Fruit fly (Drosophila melanogaster) whole organism, embryonic: Measurements from ENCODE around the gene CG31122.

ENCODE experiments used
- Antp ChIP-seq: fragments of 200-800 bp; sonication (Bioruptor generic); optimal IDR thresholded peaks from 3 replicates; lab custom pipeline; 2016; ENCODE audit warnings: missing biosample characterization, missing genetic modification characterization
- CG1024 ChIP-seq: fragments of 200-800 bp; sonication (Bioruptor generic); IDR thresholded peaks from 2 replicates; pipeline ENCODE4 v1.3.6; 2022; ENCODE audit warnings: missing biosample characterization, missing genetic modification characterization
- CG12071 ChIP-seq: fragments of 200-800 bp; sonication (Bioruptor generic); optimal IDR thresholded peaks from 3 replicates; lab custom pipeline; 2018; ENCODE audit warnings: missing biosample characterization, mild to moderate bottlenecking, missing genetic modification characterization
- CG12155 ChIP-seq: fragments of 200-800 bp; sonication (Bioruptor generic); optimal IDR thresholded peaks from 3 replicates; lab custom pipeline; 2016; ENCODE audit warnings: missing biosample characterization, missing genetic modification characterization
- CG14441 ChIP-seq: fragments of 200-800 bp; sonication (Bioruptor generic); IDR thresholded peaks from 2 replicates; pipeline ENCODE4 v1.3.6; 2022; ENCODE audit warnings: missing biosample characterization, missing genetic modification characterization
- CG14710 ChIP-seq: fragments of 200-800 bp; sonication (Bioruptor generic); optimal IDR thresholded peaks from 3 replicates; lab custom pipeline; 2019; ENCODE audit warnings: missing biosample characterization, mild to moderate bottlenecking, missing genetic modification characterization, moderate library complexity
- CG17328 ChIP-seq: fragments of 200-800 bp; sonication (Bioruptor generic); IDR thresholded peaks from 2 replicates; pipeline ENCODE4 v1.3.6; 2022; ENCODE audit warnings: missing biosample characterization, missing genetic modification characterization
- CG17568 ChIP-seq: fragments of 200-800 bp; sonication (Bioruptor generic); optimal IDR thresholded peaks from 2 replicates; lab custom pipeline; 2018; ENCODE audit warnings: missing biosample characterization, mild to moderate bottlenecking, missing genetic modification characterization, moderate library complexity
- CG17802 ChIP-seq: fragments of 200-800 bp; sonication (Bioruptor generic); optimal IDR thresholded peaks from 2 replicates; lab custom pipeline; 2018; ENCODE audit warnings: missing biosample characterization, mild to moderate bottlenecking, missing genetic modification characterization, moderate library complexity
- CG18599 ChIP-seq: fragments of 200-800 bp; sonication (Bioruptor generic); optimal IDR thresholded peaks from 3 replicates; lab custom pipeline; 2017; ENCODE audit warnings: missing biosample characterization, missing genetic modification characterization, mild to moderate bottlenecking, moderate library complexity, missing genetic modification reagents
- CG2199 ChIP-seq: fragments of 200-800 bp; sonication (Bioruptor generic); IDR thresholded peaks from 3 replicates; pipeline ENCODE4 v1.3.6; 2022; ENCODE audit warnings: missing biosample characterization, missing genetic modification characterization
- CG2202 ChIP-seq: fragments of 200-800 bp; sonication (Bioruptor generic); optimal IDR thresholded peaks from 2 replicates; lab custom pipeline; 2018; ENCODE audit warnings: missing biosample characterization, mild to moderate bottlenecking, missing genetic modification characterization
- CG3163 ChIP-seq: fragments of 200-800 bp; sonication (Bioruptor generic); optimal IDR thresholded peaks from 3 replicates; lab custom pipeline; 2016; ENCODE audit warnings: missing biosample characterization, missing genetic modification characterization
- CG3847 ChIP-seq: fragments of 200-800 bp; sonication (Bioruptor generic); IDR thresholded peaks from 2 replicates; pipeline ENCODE4 v1.3.6; 2022; ENCODE audit warnings: missing biosample characterization, missing genetic modification characterization
- CG43689 ChIP-seq: fragments of 200-800 bp; sonication (Bioruptor generic); IDR thresholded peaks from 2 replicates; pipeline ENCODE4 v1.3.6; 2022; ENCODE audit warnings: missing biosample characterization, missing genetic modification characterization
- CG4820 ChIP-seq: fragments of 200-800 bp; sonication (Bioruptor generic); optimal IDR thresholded peaks from 3 replicates; lab custom pipeline; 2016; ENCODE audit warnings: missing biosample characterization, missing genetic modification characterization
- CG6683 ChIP-seq: fragments of 200-800 bp; sonication (Bioruptor generic); optimal IDR thresholded peaks from 2 replicates; lab custom pipeline; 2017; ENCODE audit warnings: missing biosample characterization, mild to moderate bottlenecking, missing genetic modification characterization, missing genetic modification reagents
- CG7928 ChIP-seq: fragments of 200-800 bp; sonication (Bioruptor generic); optimal IDR thresholded peaks from 2 replicates; lab custom pipeline; 2017; ENCODE audit warnings: missing biosample characterization, mild to moderate bottlenecking, missing genetic modification characterization
- CG7963 ChIP-seq: fragments of 200-800 bp; sonication (Bioruptor generic); IDR thresholded peaks from 3 replicates; pipeline ENCODE4 v1.3.6; 2022; ENCODE audit warnings: missing biosample characterization, missing genetic modification characterization; ENCODE audit not compliant: partially characterized antibody
- CG8290 ChIP-seq, 3 experiments: fragments of 200-800 bp; sonication (Bioruptor generic); optimal IDR thresholded peaks; 2 replicates each; lab custom pipeline; 2016 to 2019; ENCODE audit warnings: missing biosample characterization in 3 of 3, missing genetic modification characterization in 3 of 3, mild to moderate bottlenecking in 2 of 3, moderate library complexity in 1 of 3
- Dll ChIP-seq: fragments of 200-800 bp; sonication (Bioruptor generic); IDR thresholded peaks from 4 replicates; pipeline ENCODE4 v1.3.6; 2022; ENCODE audit warnings: missing biosample characterization, missing genetic modification characterization; ENCODE audit not compliant: partially characterized antibody
- HLH3B ChIP-seq: fragments of 200-800 bp; sonication (Bioruptor generic); IDR thresholded peaks from 2 replicates; pipeline ENCODE4 v1.3.6; 2022; ENCODE audit warnings: missing biosample characterization, missing genetic modification characterization
- Hand ChIP-seq: fragments of 200-800 bp; sonication (Bioruptor generic); optimal IDR thresholded peaks from 2 replicates; lab custom pipeline; 2017; ENCODE audit warnings: mild to moderate bottlenecking, missing biosample characterization, missing genetic modification reagents, missing genetic modification characterization
- Hmr ChIP-seq: fragments of 200-800 bp; sonication (Bioruptor generic); optimal IDR thresholded peaks from 3 replicates; lab custom pipeline; 2017; ENCODE audit warnings: mild to moderate bottlenecking, missing biosample characterization, missing genetic modification reagents, missing genetic modification characterization
- Hr39 ChIP-seq: fragments of >200 bp; optimal IDR thresholded peaks from 2 replicates; lab custom pipeline; 2017
- MBD-R2 ChIP-seq: fragments of 200-800 bp; sonication (Bioruptor generic); IDR thresholded peaks from 2 replicates; pipeline ENCODE4 v1.3.6; 2022; ENCODE audit warnings: missing biosample characterization, missing genetic modification characterization
- Mad ChIP-seq: fragments of 200-800 bp; sonication (Bioruptor generic); optimal IDR thresholded peaks from 2 replicates; lab custom pipeline; 2016; ENCODE audit warnings: missing biosample characterization, missing genetic modification characterization
- Sin3A ChIP-seq: fragments of >200 bp; optimal IDR thresholded peaks from 2 replicates; lab custom pipeline; 2018
- Xbp1 ChIP-seq: fragments of 200-800 bp; sonication (Bioruptor generic); optimal IDR thresholded peaks from 3 replicates; lab custom pipeline; 2016; ENCODE audit warnings: missing biosample characterization, mild to moderate bottlenecking, missing genetic modification characterization
- abd-A ChIP-seq: fragments of 200-800 bp; sonication (Bioruptor generic); optimal IDR thresholded peaks from 3 replicates; lab custom pipeline; 2019; ENCODE audit warnings: missing biosample characterization, mild to moderate bottlenecking, missing genetic modification characterization, moderate library complexity
- aop ChIP-seq: fragments of 200-800 bp; sonication (Bioruptor generic); IDR thresholded peaks from 2 replicates; pipeline ENCODE4 v1.3.6; 2022; ENCODE audit warnings: missing biosample characterization, missing genetic modification characterization
- ara ChIP-seq: fragments of 200-800 bp; sonication (Bioruptor generic); IDR thresholded peaks from 2 replicates; pipeline ENCODE4 v1.3.6; 2022; ENCODE audit warnings: missing biosample characterization, missing genetic modification characterization
- bab2 ChIP-seq: fragments of 200-800 bp; sonication (Bioruptor generic); optimal IDR thresholded peaks from 2 replicates; lab custom pipeline; 2016; ENCODE audit warnings: missing biosample characterization, missing genetic modification characterization
- chinmo ChIP-seq: fragments of 200-800 bp; sonication (Bioruptor generic); IDR thresholded peaks from 4 replicates; pipeline ENCODE4 v1.3.6; 2022; ENCODE audit warnings: missing biosample characterization, missing genetic modification characterization; ENCODE audit not compliant: partially characterized antibody
- chm ChIP-seq: fragments of 200-800 bp; sonication (Bioruptor generic); IDR thresholded peaks from 2 replicates; pipeline ENCODE4 v1.3.6; 2022; ENCODE audit warnings: missing biosample characterization, missing genetic modification characterization
- crp ChIP-seq, 2 experiments: fragments of 200-800 bp; sonication (Bioruptor generic); optimal IDR thresholded peaks; 2 replicates in 1 of 2; 3 replicates in 1 of 2; lab custom pipeline; 2017; ENCODE audit warnings: missing biosample characterization in 2 of 2, missing genetic modification characterization in 2 of 2, mild to moderate bottlenecking in 1 of 2, moderate library complexity in 1 of 2
- dmrt99B ChIP-seq: fragments of 200-800 bp; sonication (Bioruptor generic); optimal IDR thresholded peaks from 2 replicates; lab custom pipeline; 2018; ENCODE audit warnings: missing biosample characterization, mild to moderate bottlenecking, missing genetic modification characterization, moderate library complexity
- ftz-f1 ChIP-seq: fragments of 200-800 bp; sonication (Bioruptor generic); optimal IDR thresholded peaks from 2 replicates; lab custom pipeline; 2016; ENCODE audit warnings: missing biosample characterization, missing genetic modification characterization
- jumu ChIP-seq: fragments of 200-800 bp; sonication (Bioruptor generic); optimal IDR thresholded peaks from 3 replicates; lab custom pipeline; 2016; ENCODE audit warnings: missing biosample characterization, missing genetic modification characterization
- kni ChIP-seq: fragments of 200-800 bp; sonication (Bioruptor generic); optimal IDR thresholded peaks from 3 replicates; lab custom pipeline; 2017; ENCODE audit warnings: mild to moderate bottlenecking, missing biosample characterization, missing genetic modification reagents, missing genetic modification characterization
- lbe ChIP-seq: fragments of 200-800 bp; sonication (Bioruptor generic); optimal IDR thresholded peaks from 2 replicates; lab custom pipeline; 2016; ENCODE audit warnings: missing biosample characterization, mild to moderate bottlenecking, missing genetic modification characterization
- nau ChIP-seq: fragments of 200-800 bp; sonication (Bioruptor generic); optimal IDR thresholded peaks from 3 replicates; lab custom pipeline; 2017; ENCODE audit warnings: missing biosample characterization, mild to moderate bottlenecking, missing genetic modification characterization, missing genetic modification reagents
- sc ChIP-seq, 3 experiments: fragments of >200 bp in 2 of 3; fragments of 200-800 bp in 1 of 3; sonication (Bioruptor generic) in 1 of 3; optimal IDR thresholded peaks; 2 replicates in 2 of 3; 3 replicates in 1 of 3; lab custom pipeline; 2017; ENCODE audit warnings: mild to moderate bottlenecking in 1 of 3, missing biosample characterization in 1 of 3, missing genetic modification characterization in 1 of 3, missing genetic modification reagents in 1 of 3
- scrt ChIP-seq: fragments of 200-800 bp; sonication (Bioruptor generic); optimal IDR thresholded peaks from 2 replicates; lab custom pipeline; 2018; ENCODE audit warnings: missing biosample characterization, mild to moderate bottlenecking, missing genetic modification characterization, moderate library complexity
- sens ChIP-seq: fragments of 200-800 bp; sonication (Bioruptor generic); peaks from one replicate; lab custom pipeline; 2016; ENCODE audit warnings: missing biosample characterization, missing genetic modification characterization
- sqz ChIP-seq: fragments of 200-800 bp; sonication (Bioruptor generic); optimal IDR thresholded peaks from 3 replicates; lab custom pipeline; 2018; ENCODE audit warnings: missing biosample characterization, mild to moderate bottlenecking, missing genetic modification characterization
- ssp ChIP-seq: fragments of 200-800 bp; sonication (Bioruptor generic); IDR thresholded peaks from 2 replicates; pipeline ENCODE4 v1.3.6; 2022; ENCODE audit warnings: missing biosample characterization, missing genetic modification characterization
- unc-4 ChIP-seq: fragments of 200-800 bp; sonication (Bioruptor generic); IDR thresholded peaks from 2 replicates; pipeline ENCODE4 v1.3.6; 2022; ENCODE audit warnings: missing biosample characterization, missing genetic modification characterization; ENCODE audit not compliant: partially characterized antibody
- vfl ChIP-seq: fragments of 200-800 bp; sonication (Bioruptor generic); optimal IDR thresholded peaks from 2 replicates; lab custom pipeline; 2016; ENCODE audit warnings: missing biosample characterization, missing genetic modification characterization
- wdn ChIP-seq: fragments of 200-800 bp; sonication (Bioruptor generic); IDR thresholded peaks from 2 replicates; pipeline ENCODE4 v1.3.6; 2022; ENCODE audit warnings: missing biosample characterization, missing genetic modification characterization
- wor ChIP-seq: fragments of 200-800 bp; sonication (Bioruptor generic); IDR thresholded peaks from 2 replicates; pipeline ENCODE4 v1.3.6; 2022; ENCODE audit warnings: missing biosample characterization, missing genetic modification characterization

Gene CG31122

DNA sequence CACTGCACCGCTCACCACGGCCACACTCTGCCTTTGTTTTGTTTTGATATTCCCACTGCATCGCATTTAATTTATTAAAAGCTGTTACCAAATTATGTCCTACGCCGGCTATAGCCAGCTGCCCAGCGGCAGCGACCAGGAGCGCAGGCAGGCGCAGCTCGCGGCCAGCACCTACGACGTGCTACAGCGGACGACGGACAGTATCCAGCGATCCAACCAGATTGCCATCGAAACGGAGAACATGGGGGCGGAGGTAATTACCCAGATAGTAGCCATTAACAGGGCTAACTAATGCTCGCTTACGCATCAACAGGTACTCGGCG is 13.0 kb downstream of the CG31122 start (continued):
- no peak for TF ChIP-seq Mad
- TF ChIP-seq chm (GFP tag; lab: Robert Waterston, UW): no peak
- no peak for TF ChIP-seq wdn (GFP tag; lab: Robert Waterston, UW)
- no peak for TF ChIP-seq CG6683 (GFP tag; lab: Kevin White, UChicago)
- TF ChIP-seq abd-A (tag; lab: Kevin White, UChicago): no peak
- no peak for TF ChIP-seq dmrt99B (tag; lab: Kevin White, UChicago)
- TF ChIP-seq CG4820 (GFP tag; lab: Kevin White, UChicago): no peak
- TF ChIP-seq vfl (GFP tag; lab: Kevin White, UChicago): no peak
- TF ChIP-seq sqz (GFP tag; lab: Kevin White, UChicago): no peak
- no peak for TF ChIP-seq Hr39 (lab: Kevin White, UChicago)
- no peak for TF ChIP-seq lbe (GFP tag; lab: Kevin White, UChicago)
- peak; percentile 61; the same call in 2 of the 4 replicates for TF ChIP-seq chinmo (GFP tag; lab: Robert Waterston, UW)
- TF ChIP-seq wor: no peak
- peak; percentile 44; the same call in 1 of the 4 replicates for TF ChIP-seq Dll (GFP tag; lab: Robert Waterston, UW)
- no peak for TF ChIP-seq Hmr (GFP tag; lab: Kevin White, UChicago)
- no peak for TF ChIP-seq CG7928 (GFP tag; lab: Kevin White, UChicago)
- TF ChIP-seq Xbp1 (GFP tag; lab: Kevin White, UChicago): no peak
- no peak for TF ChIP-seq crp (GFP tag; optimal IDR thresholded peaks at IDR 0.05; lab: Kevin White, UChicago)
- TF ChIP-seq ftz-f1: no peak
- TF ChIP-seq bab2 (GFP tag; lab: Kevin White, UChicago): no peak
- no peak for TF ChIP-seq Sin3A (lab: Kevin White, UChicago)
- TF ChIP-seq ssp (GFP tag; lab: Robert Waterston, UW): no peak
- TF ChIP-seq ara (GFP tag; lab: Robert Waterston, UW): no peak
- no peak for TF ChIP-seq CG8290 (GFP tag; optimal IDR thresholded peaks at IDR 0.05; lab: Kevin White, UChicago)
- peak in 1 of 2 experiments; percentile 14 for TF ChIP-seq CG8290 (tag; optimal IDR thresholded peaks at IDR 0.05; lab: Kevin White, UChicago)
- TF ChIP-seq CG17802 (tag; lab: Kevin White, UChicago): no peak
- TF ChIP-seq Antp (GFP tag; lab: Kevin White, UChicago): peak; percentile 18
- no peak for TF ChIP-seq CG43689
- TF ChIP-seq CG17328 (GFP tag; lab: Robert Waterston, UW): no peak
- no peak for TF ChIP-seq CG14441
- TF ChIP-seq Hand (GFP tag; lab: Kevin White, UChicago): no peak
- no peak for TF ChIP-seq CG12071
- no peak for TF ChIP-seq scrt (GFP tag; lab: Kevin White, UChicago)
- TF ChIP-seq CG2199 (GFP tag; lab: Robert Waterston, UW): no peak
- TF ChIP-seq CG17568 (GFP tag; lab: Kevin White, UChicago): no peak
- 0 out of 3 replicates have a peak, but pooled peaks have one; percentile 48 for TF ChIP-seq CG7963
- TF ChIP-seq CG14710 (tag; lab: Kevin White, UChicago): no peak
- TF ChIP-seq CG1024: no peak
- TF ChIP-seq CG18599 (GFP tag; lab: Kevin White, UChicago): no peak
- TF ChIP-seq MBD-R2 (GFP tag; lab: Robert Waterston, UW): peak; percentile 90
- no peak for TF ChIP-seq sens
- TF ChIP-seq CG12155 (GFP tag; lab: Kevin White, UChicago): no peak
- no peak for TF ChIP-seq sc (optimal IDR thresholded peaks at IDR 0.05; lab: Kevin White, UChicago)
- TF ChIP-seq sc (GFP tag; optimal IDR thresholded peaks at IDR 0.05; lab: Kevin White, UChicago): no peak
- TF ChIP-seq unc-4 (GFP tag; lab: Robert Waterston, UW): 0 out of 2 replicates have a peak, but pooled peaks have one; percentile 15
- no peak for TF ChIP-seq kni (GFP tag; lab: Kevin White, UChicago)
- TF ChIP-seq jumu (GFP tag; lab: Kevin White, UChicago): no peak
- TF ChIP-seq CG2202 (tag; lab: Kevin White, UChicago): no peak
- no peak for TF ChIP-seq nau
- no peak for TF ChIP-seq aop (GFP tag; lab: Robert Waterston, UW)
- no peak for TF ChIP-seq HLH3B (GFP tag; lab: Robert Waterston, UW)
- TF ChIP-seq CG3163 (GFP tag; lab: Kevin White, UChicago): peak; percentile 5
- 0 out of 2 replicates have a peak, but pooled peaks have one; percentile 85 for TF ChIP-seq CG3847
